Fruit fly (Drosophila melanogaster) whole organism, prepupa: Measurements from ENCODE around the gene HP4.

Experiments
- Blimp-1 ChIP-seq: fragments of 200-800 bp; sonication (Bioruptor generic); optimal IDR thresholded peaks from 3 replicates; lab custom pipeline; 2017; ENCODE audit warnings: missing biosample characterization, missing genetic modification characterization, mild to moderate bottlenecking, moderate library complexity, missing genetic modification reagents
- CG10631 ChIP-seq: fragments of 200-800 bp; sonication (Bioruptor generic); optimal IDR thresholded peaks from 2 replicates; lab custom pipeline; 2016; ENCODE audit warnings: missing biosample characterization, missing genetic modification characterization
- CG11294 ChIP-seq: fragments of 200-800 bp; sonication (Bioruptor generic); IDR thresholded peaks from 2 replicates; pipeline ENCODE4 v1.3.6; 2022; ENCODE audit warnings: missing biosample characterization, missing genetic modification characterization
- CG1621 ChIP-seq: fragments of 200-800 bp; sonication (Bioruptor generic); optimal IDR thresholded peaks from 3 replicates; lab custom pipeline; 2018; ENCODE audit warnings: missing biosample characterization, mild to moderate bottlenecking, missing genetic modification characterization
- CG3032 ChIP-seq: fragments of 200-800 bp; optimal IDR thresholded peaks from 2 replicates; lab custom pipeline; 2019; ENCODE audit warnings: missing biosample characterization, mild to moderate bottlenecking, missing genetic modification characterization, moderate library complexity
- CG31627 ChIP-seq: fragments of 200-800 bp; sonication (Bioruptor generic); optimal IDR thresholded peaks from 3 replicates; lab custom pipeline; 2016; ENCODE audit warnings: missing biosample characterization, missing genetic modification characterization
- CG32006 ChIP-seq: fragments of 200-800 bp; sonication (Bioruptor generic); optimal IDR thresholded peaks from 3 replicates; lab custom pipeline; 2017; ENCODE audit warnings: missing biosample characterization, mild to moderate bottlenecking, missing genetic modification characterization
- CG34406 ChIP-seq: fragments of 200-800 bp; sonication (Bioruptor generic); optimal IDR thresholded peaks from 3 replicates; lab custom pipeline; 2016; ENCODE audit warnings: missing biosample characterization, missing genetic modification characterization
- CG3919 ChIP-seq: fragments of 200-800 bp; sonication (Bioruptor generic); optimal IDR thresholded peaks from 3 replicates; lab custom pipeline; 2016; ENCODE audit warnings: missing biosample characterization, missing genetic modification characterization
- CG4318 ChIP-seq: fragments of 200-800 bp; sonication (Bioruptor generic); optimal IDR thresholded peaks from 3 replicates; lab custom pipeline; 2017; ENCODE audit warnings: missing biosample characterization, mild to moderate bottlenecking, missing genetic modification characterization
- CG6163 ChIP-seq: fragments of 200-800 bp; sonication (Bioruptor generic); IDR thresholded peaks from 3 replicates; pipeline ENCODE4 v1.3.6; 2022; ENCODE audit warnings: missing biosample characterization, missing genetic modification characterization
- CG6276 ChIP-seq: fragments of 200-800 bp; sonication (Bioruptor generic); optimal IDR thresholded peaks from 2 replicates; lab custom pipeline; 2017; ENCODE audit warnings: missing biosample characterization, mild to moderate bottlenecking, missing genetic modification characterization
- CG6792 ChIP-seq: fragments of 200-800 bp; sonication (Bioruptor generic); optimal IDR thresholded peaks from 3 replicates; lab custom pipeline; 2016; ENCODE audit warnings: missing biosample characterization, missing genetic modification characterization
- CG6808 ChIP-seq: fragments of 200-800 bp; sonication (Bioruptor generic); optimal IDR thresholded peaks from 3 replicates; lab custom pipeline; 2017; ENCODE audit warnings: missing biosample characterization, missing genetic modification characterization, mild to moderate bottlenecking, moderate library complexity, missing genetic modification reagents
- CG6854 ChIP-seq: fragments of 200-800 bp; sonication (Bioruptor generic); optimal IDR thresholded peaks from 2 replicates; lab custom pipeline; 2017; ENCODE audit warnings: missing biosample characterization, mild to moderate bottlenecking, missing genetic modification characterization
- CG7368 ChIP-seq: fragments of 200-800 bp; sonication (Bioruptor generic); optimal IDR thresholded peaks from 3 replicates; lab custom pipeline; 2016; ENCODE audit warnings: missing biosample characterization, missing genetic modification characterization
- CG9139 ChIP-seq: fragments of 200-800 bp; sonication (Bioruptor generic); optimal IDR thresholded peaks from 3 replicates; lab custom pipeline; 2017; ENCODE audit warnings: missing biosample characterization, mild to moderate bottlenecking, missing genetic modification characterization
- Eip75B ChIP-seq: fragments of 200-800 bp; sonication (Bioruptor generic); optimal IDR thresholded peaks from 3 replicates; lab custom pipeline; 2016; ENCODE audit warnings: missing biosample characterization, missing genetic modification characterization
- Eip78C ChIP-seq: fragments of 200-800 bp; sonication (Bioruptor generic); peaks from one replicate; lab custom pipeline; 2016; ENCODE audit warnings: missing biosample characterization, missing genetic modification characterization
- Ets96B ChIP-seq: fragments of 200-800 bp; optimal IDR thresholded peaks from 2 replicates; lab custom pipeline; 2019; ENCODE audit warnings: missing biosample characterization, mild to moderate bottlenecking, missing genetic modification characterization, moderate library complexity
- Gug ChIP-seq: fragments of 200-800 bp; sonication (Bioruptor generic); IDR thresholded peaks from 2 replicates; pipeline ENCODE4 v1.3.6; 2022; ENCODE audit warnings: missing biosample characterization, missing genetic modification characterization
- Hr39 ChIP-seq: fragments of 200-800 bp; sonication (Bioruptor generic); optimal IDR thresholded peaks from 2 replicates; lab custom pipeline; 2016; ENCODE audit warnings: missing biosample characterization, missing genetic modification characterization
- Lpt ChIP-seq: fragments of 200-800 bp; sonication (Bioruptor generic); optimal IDR thresholded peaks from 3 replicates; lab custom pipeline; 2016; ENCODE audit warnings: missing biosample characterization, missing genetic modification characterization
- OdsH ChIP-seq: fragments of 200-800 bp; sonication (Bioruptor generic); optimal IDR thresholded peaks from 3 replicates; lab custom pipeline; 2016; ENCODE audit warnings: missing biosample characterization, missing genetic modification characterization
- Sox15 ChIP-seq: fragments of 200-800 bp; sonication (Bioruptor generic); optimal IDR thresholded peaks from 3 replicates; lab custom pipeline; 2016; ENCODE audit warnings: missing biosample characterization, missing genetic modification characterization
- achi ChIP-seq: fragments of 200-800 bp; sonication (Bioruptor generic); optimal IDR thresholded peaks from 3 replicates; lab custom pipeline; 2016; ENCODE audit warnings: missing biosample characterization, missing genetic modification characterization
- acj6 ChIP-seq: fragments of 200-800 bp; sonication (Bioruptor generic); optimal IDR thresholded peaks from 3 replicates; lab custom pipeline; 2016; ENCODE audit warnings: missing biosample characterization, missing genetic modification characterization
- dsx ChIP-seq: fragments of 200-800 bp; optimal IDR thresholded peaks from 3 replicates; lab custom pipeline; 2019; ENCODE audit warnings: missing biosample characterization, mild to moderate bottlenecking, missing genetic modification characterization, moderate library complexity; ENCODE audit not compliant: poor library complexity, severe bottlenecking
- esn ChIP-seq: fragments of 200-800 bp; sonication (Bioruptor generic); optimal IDR thresholded peaks from 2 replicates; lab custom pipeline; 2016; ENCODE audit warnings: missing biosample characterization, mild to moderate bottlenecking, missing genetic modification characterization, moderate library complexity
- fd59A ChIP-seq: fragments of 200-800 bp; sonication (Bioruptor generic); optimal IDR thresholded peaks from 2 replicates; lab custom pipeline; 2017; ENCODE audit warnings: missing biosample characterization, mild to moderate bottlenecking, missing genetic modification characterization, missing genetic modification reagents
- fd85E ChIP-seq: fragments of 200-800 bp; sonication (Bioruptor generic); optimal IDR thresholded peaks from 3 replicates; lab custom pipeline; 2016; ENCODE audit warnings: missing biosample characterization, missing genetic modification characterization
- fkh ChIP-seq: fragments of 200-800 bp; sonication (Bioruptor generic); optimal IDR thresholded peaks from 3 replicates; lab custom pipeline; 2017; ENCODE audit warnings: missing biosample characterization, mild to moderate bottlenecking, missing genetic modification characterization, moderate library complexity
- lz ChIP-seq: fragments of 200-800 bp; sonication (Bioruptor generic); optimal IDR thresholded peaks from 3 replicates; lab custom pipeline; 2016; ENCODE audit warnings: missing biosample characterization, missing genetic modification characterization
- net ChIP-seq: fragments of 200-800 bp; sonication (Bioruptor generic); optimal IDR thresholded peaks from 3 replicates; lab custom pipeline; 2016; ENCODE audit warnings: missing biosample characterization, missing genetic modification characterization
- salr ChIP-seq, 2 experiments: fragments of 200-800 bp; sonication (Bioruptor generic); optimal IDR thresholded peaks; 3 replicates each; lab custom pipeline; 2016 to 2018; ENCODE audit warnings: missing biosample characterization in 2 of 2, missing genetic modification characterization in 2 of 2, mild to moderate bottlenecking in 1 of 2
- spab ChIP-seq: fragments of 200-800 bp; sonication (Bioruptor generic); optimal IDR thresholded peaks from 2 replicates; lab custom pipeline; 2017; ENCODE audit warnings: missing biosample characterization, mild to moderate bottlenecking, missing genetic modification characterization, missing genetic modification reagents
- vri ChIP-seq: fragments of 200-800 bp; sonication (Bioruptor generic); optimal IDR thresholded peaks from 3 replicates; lab custom pipeline; 2016; ENCODE audit warnings: missing biosample characterization, mild to moderate bottlenecking, missing genetic modification characterization

Gene HP4

DNA sequence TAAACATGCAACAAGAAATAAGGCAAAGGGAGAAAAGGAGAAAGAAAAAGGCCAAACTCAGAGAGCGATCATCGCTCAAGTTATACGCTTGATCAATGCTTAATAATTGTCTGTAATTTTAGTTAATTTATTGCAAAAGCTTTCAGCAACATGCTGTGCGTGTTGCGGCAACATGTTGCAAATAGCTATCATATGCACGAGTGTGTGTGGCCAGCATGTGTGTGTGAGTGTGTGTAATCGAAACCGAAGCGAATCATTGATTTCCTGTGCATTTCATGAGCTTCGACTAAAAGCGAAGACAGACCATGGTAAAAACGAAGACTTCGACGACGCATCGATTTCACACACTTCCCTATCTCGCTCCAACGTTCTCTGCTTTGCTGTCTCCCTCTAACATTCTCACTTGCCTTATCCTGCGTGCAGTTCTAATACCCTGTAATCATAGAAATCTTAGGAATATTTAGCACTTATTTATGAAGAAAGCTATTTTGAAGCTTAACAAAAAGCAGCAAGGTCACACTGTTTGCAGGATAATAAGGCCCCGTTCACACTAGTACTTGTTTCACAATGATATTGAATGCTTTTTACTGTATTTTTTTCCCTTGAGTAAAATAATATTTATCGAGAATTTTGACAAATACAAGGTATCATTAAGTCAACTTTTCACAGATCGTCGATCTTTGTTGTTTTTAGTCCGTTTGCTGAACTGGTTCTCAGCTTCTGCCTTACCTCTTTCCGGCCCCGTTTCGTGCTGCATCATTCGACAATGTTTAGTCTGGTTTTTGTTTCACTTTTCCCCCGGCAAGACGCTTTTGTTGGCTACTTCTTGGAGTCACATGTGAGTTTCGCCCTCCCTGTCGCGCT lies 37.3 kb upstream of the HP4 start (continued):
- peak; percentile 26 for TF ChIP-seq CG32006
- TF ChIP-seq CG3919 (GFP tag; lab: Kevin White, UChicago): peak; percentile 0
- TF ChIP-seq Gug (GFP tag; lab: Robert Waterston, UW): no peak
- peak; percentile 38 for TF ChIP-seq CG3032
- TF ChIP-seq CG6276: no peak
- TF ChIP-seq Ets96B (tag; lab: Kevin White, UChicago): peak; percentile 61
- TF ChIP-seq CG6163 (GFP tag; lab: Robert Waterston, UW): 0 out of 3 replicates have a peak, but pooled peaks have one; percentile 13
- peak; percentile 32 for TF ChIP-seq Hr39 (GFP tag; lab: Kevin White, UChicago)

DNA sequence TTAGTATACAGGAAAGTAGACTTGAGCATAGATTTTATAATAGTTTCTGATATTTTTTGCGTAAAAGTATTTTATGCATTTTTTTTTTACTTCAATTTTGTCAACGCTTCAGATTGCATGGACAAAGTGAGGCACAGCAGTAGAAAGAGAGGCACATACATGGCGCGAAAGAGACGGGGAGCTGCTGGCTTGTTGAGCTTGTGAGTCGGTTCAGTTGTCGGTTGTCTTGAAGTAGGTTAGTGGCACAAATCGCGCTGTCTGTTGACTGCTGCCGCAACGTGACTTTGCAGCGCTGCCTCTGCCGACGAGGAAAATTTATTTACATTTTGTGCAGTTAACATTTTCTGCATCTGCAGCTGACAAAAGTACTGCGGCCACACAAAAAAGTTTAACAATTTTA lies 29.8 kb upstream of the HP4 start:
- TF ChIP-seq Eip75B (GFP tag; lab: Kevin White, UChicago): peak; percentile 8
- TF ChIP-seq CG6808 (GFP tag; lab: Kevin White, UChicago): no peak
- TF ChIP-seq CG3919 (GFP tag; lab: Kevin White, UChicago): no peak

DNA sequence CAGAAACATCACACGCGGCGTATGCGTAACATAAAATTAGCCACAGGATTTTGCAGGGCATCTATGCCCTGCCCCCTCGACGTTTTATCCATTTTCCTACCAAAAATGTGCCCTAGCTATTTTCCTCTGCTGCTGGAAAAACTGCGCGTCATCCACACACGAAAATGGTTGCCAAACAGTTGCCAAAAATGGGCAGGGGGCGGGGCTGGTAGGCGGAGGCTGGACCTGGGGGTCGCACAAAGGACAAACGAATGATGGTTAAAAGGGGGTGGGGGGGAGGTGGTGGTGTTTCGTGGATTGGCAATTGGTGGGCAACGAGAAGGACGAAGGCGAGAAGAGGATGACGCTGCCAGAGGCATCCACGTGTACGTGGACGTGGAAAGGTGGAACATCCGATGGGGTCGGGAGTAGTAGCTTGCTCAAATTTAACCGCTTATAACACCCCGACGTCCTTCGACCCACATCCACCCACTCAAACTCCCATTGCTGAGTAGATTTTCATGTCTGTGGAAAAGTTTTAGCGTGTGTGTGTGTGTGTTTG lies 25.2 kb upstream of the HP4 start:
- no peak for TF ChIP-seq Eip78C (GFP tag; lab: Kevin White, UChicago)

DNA sequence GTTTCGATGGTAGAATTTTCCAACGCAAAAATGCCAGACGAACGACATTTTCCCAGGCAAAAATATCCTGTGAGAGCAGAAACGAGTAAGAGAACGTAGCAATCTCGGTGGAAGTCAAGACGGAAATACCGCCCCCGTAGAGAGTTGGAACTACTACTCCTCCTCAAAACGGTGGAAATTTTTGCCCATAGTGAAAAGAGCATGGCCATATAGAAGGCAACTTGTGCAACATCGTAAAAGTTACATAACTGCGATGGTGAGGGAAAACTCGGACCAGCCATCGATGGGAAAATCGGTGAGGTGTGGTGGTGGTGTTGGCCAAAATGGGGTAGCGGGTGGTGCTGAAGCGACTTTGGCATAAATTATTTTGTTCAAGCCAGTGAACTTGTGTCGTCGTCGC lies 24.0 kb upstream of the HP4 start:
- TF ChIP-seq CG6276: no peak
- TF ChIP-seq, all 60 proteins: peak for 0

DNA sequence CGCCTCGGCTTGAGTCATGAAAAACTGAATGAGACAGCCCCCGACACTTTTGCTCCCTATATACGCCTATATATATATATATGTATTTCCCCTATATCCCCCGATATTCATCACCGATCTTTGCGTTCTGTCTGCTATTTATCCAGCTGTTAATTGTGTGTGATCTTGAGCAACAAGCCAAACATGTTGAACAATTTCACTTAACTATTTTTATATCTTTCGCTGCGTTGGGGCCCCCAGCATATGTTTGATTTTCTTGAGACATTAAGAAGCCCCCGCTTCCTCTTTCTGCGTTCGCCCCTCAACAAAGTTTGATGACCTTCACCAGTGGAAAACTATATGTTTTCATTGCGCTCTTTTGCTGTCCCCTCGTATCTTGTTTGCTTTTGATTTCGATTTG lies 20.4 kb upstream of the HP4 start:
- TF ChIP-seq lz (no peak), fkh (GFP tag; lab: Kevin White, UChicago) (peak; percentile 83)

DNA sequence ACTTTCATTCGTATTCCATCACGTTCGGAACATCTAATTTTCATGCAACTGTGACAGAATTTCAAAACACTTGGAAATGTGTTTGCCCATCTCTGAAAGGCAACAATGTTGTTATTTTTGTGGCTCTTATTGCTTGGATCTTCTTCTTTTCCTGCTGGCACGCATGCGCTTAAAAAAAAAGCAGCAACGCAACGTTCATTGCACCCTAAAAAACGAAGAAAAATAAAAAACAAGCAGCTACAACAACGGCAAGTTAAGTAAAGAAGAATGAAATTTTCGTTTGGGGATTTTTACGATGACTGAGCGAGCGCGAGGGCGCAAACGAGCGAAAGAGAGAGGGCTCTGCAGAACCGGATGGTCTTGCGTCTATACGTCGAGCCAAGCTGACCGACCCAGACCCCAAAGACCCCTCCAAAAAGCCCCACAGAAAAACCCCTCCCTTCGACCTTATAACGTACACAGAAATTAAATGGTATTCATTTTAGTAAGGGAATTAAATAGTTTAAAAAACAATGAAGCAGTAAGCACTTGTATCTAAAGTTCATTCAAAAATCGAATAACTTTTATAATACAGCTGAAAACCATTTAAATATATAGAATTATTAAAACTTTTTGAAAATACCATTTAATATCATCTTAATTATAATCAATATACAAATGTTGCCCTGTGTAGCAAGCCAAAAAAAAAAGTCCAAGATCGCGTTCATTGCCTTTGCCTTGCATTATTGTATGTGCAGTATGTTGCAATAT lies 17.8 kb upstream of the HP4 start:
- TF ChIP-seq Hr39 (GFP tag; lab: Kevin White, UChicago) (no peak), Eip75B (GFP tag; lab: Kevin White, UChicago) (peak; percentile 41), CG10631 (GFP tag; lab: Kevin White, UChicago) (peak; percentile 45), CG6854 (peak; percentile 95), lz (no peak), Sox15 (no peak), salr (GFP tag; optimal IDR thresholded peaks at IDR 0.05; lab: Kevin White, UChicago) (peak in 1 of 2 experiments; percentile 65), OdsH (GFP tag; lab: Kevin White, UChicago) (peak; percentile 22), CG6792 (peak; percentile 37), CG9139 (GFP tag; lab: Kevin White, UChicago) (peak; percentile 93), CG31627 (GFP tag; lab: Kevin White, UChicago) (no peak), CG7368 (peak; percentile 26), esn (GFP tag; lab: Kevin White, UChicago) (peak; percentile 54), vri (peak; percentile 63), dsx (peak; percentile 98), CG1621 (tag; lab: Kevin White, UChicago) (peak; percentile 88), achi (peak; percentile 28), fd59A (peak; percentile 47), Lpt (GFP tag; lab: Kevin White, UChicago) (peak; percentile 31), fkh (GFP tag; lab: Kevin White, UChicago) (no peak), CG4318 (GFP tag; lab: Kevin White, UChicago) (no peak), CG11294 (GFP tag; lab: Robert Waterston, UW) (no peak), fd85E (peak; percentile 18), CG32006 (no peak), CG3919 (GFP tag; lab: Kevin White, UChicago) (no peak), CG34406 (GFP tag; lab: Kevin White, UChicago) (peak; percentile 44), net (GFP tag; lab: Kevin White, UChicago) (peak; percentile 19), Blimp-1 (GFP tag; lab: Kevin White, UChicago) (peak; percentile 22), spab (GFP tag; lab: Kevin White, UChicago) (peak; percentile 77), acj6 (GFP tag; lab: Kevin White, UChicago) (no peak)
